Fruit fly (Drosophila melanogaster): Measurements from ENCODE around the gene CG33764.
A peak's percentile ranks its signal among the peaks of the same experiment; 100 is the strongest.

The CG33764 gene

dm6 chr3L:4242428-4242827 lies 24.9 kb downstream of the CG33764 start, which contains the start of gene pav (continued):
- peak; percentile 35 for TF ChIP-seq dmrt11E (tag; optimal IDR thresholded peaks at IDR 0.05)
- TF ChIP-seq CG2712 (tag; optimal IDR thresholded peaks at IDR 0.05) = peak; percentile 71
- no peak for TF ChIP-seq ERR (GFP tag; optimal IDR thresholded peaks at IDR 0.05)
- no peak for TF ChIP-seq MTF-1 (GFP tag; optimal IDR thresholded peaks at IDR 0.05; ENCODE audit: borderline replicate concordance)
- peak; percentile 31 for TF ChIP-seq CG4617 (GFP tag; optimal IDR thresholded peaks at IDR 0.05; ENCODE audit: borderline replicate concordance)
- no peak for TF ChIP-seq cad (GFP tag; optimal IDR thresholded peaks at IDR 0.05)
- no peak for TF ChIP-seq zen2 (GFP tag; IDR thresholded peaks at IDR 0.05; ENCODE audit: partially characterized antibody)
- TF ChIP-seq CG16779 (GFP tag; IDR thresholded peaks at IDR 0.05) = no peak
- peak; percentile 6 for TF ChIP-seq CG12299 (tag; optimal IDR thresholded peaks at IDR 0.05)
- peak; percentile 32; the same call in 1 of the 3 replicates for TF ChIP-seq H15 (GFP tag; IDR thresholded peaks at IDR 0.05)
- TF ChIP-seq D19A (tag; optimal IDR thresholded peaks at IDR 0.05) = peak; percentile 61
- peak; percentile 16 for TF ChIP-seq lilli (GFP tag; optimal IDR thresholded peaks at IDR 0.05)
- no peak for TF ChIP-seq CG4404 (GFP tag; IDR thresholded peaks at IDR 0.05)
- peak in 1 of 2 experiments; percentile 0 for TF ChIP-seq crp (GFP tag; optimal IDR thresholded peaks at IDR 0.05)
- TF ChIP-seq nmo (GFP tag; optimal IDR thresholded peaks at IDR 0.05) = peak; percentile 60
- peak; percentile 8; the same call in 1 of the 2 replicates for TF ChIP-seq Rx (GFP tag; IDR thresholded peaks at IDR 0.05)
- peak; percentile 86 for TF ChIP-seq D19B (GFP tag; optimal IDR thresholded peaks at IDR 0.05)
- TF ChIP-seq CoRest (tag; optimal IDR thresholded peaks at IDR 0.05) = peak; percentile 70
- no peak for TF ChIP-seq seq (GFP tag; IDR thresholded peaks at IDR 0.05)
- TF ChIP-seq Xbp1 (GFP tag; optimal IDR thresholded peaks at IDR 0.05) = peak; percentile 40
- TF ChIP-seq Elba2 (GFP tag; optimal IDR thresholded peaks at IDR 0.05) = peak; percentile 9
- TF ChIP-seq Ada2b (GFP tag; IDR thresholded peaks at IDR 0.05) = peak; percentile 56
- TF ChIP-seq inv (GFP tag; IDR thresholded peaks at IDR 0.05; ENCODE audit: partially characterized antibody) = no peak
- TF ChIP-seq bsh (GFP tag; optimal IDR thresholded peaks at IDR 0.05) = peak in 1 of 2 experiments; percentile 41
- TF ChIP-seq Dbx (GFP tag; IDR thresholded peaks at IDR 0.05) = peak; percentile 35; the same call in 1 of the 3 replicates
- TF ChIP-seq fd96Cb (tag; optimal IDR thresholded peaks at IDR 0.05) = peak; percentile 44
- TF ChIP-seq CG30431 (GFP tag; optimal IDR thresholded peaks at IDR 0.05) = no peak
- peak; percentile 41 for TF ChIP-seq CG2120 (GFP tag; optimal IDR thresholded peaks at IDR 0.05)
- TF ChIP-seq ftz-f1 (GFP tag; optimal IDR thresholded peaks at IDR 0.05) = peak; percentile 46
- peak; percentile 53 for TF ChIP-seq CG13424 (tag; optimal IDR thresholded peaks at IDR 0.05)
- TF ChIP-seq CG30403 (GFP tag; optimal IDR thresholded peaks at IDR 0.05) = peak; percentile 54

dm6 chr3L:4239442-4240322 lies 27.6 kb downstream of the CG33764 start, which contains the start of gene Sqor:
TSS of gene Sqor (plus strand) at chr3L:4240173.
- TF ChIP-seq CG12071 (GFP tag; optimal IDR thresholded peaks at IDR 0.05) (peak; percentile 76), unpg (GFP tag; optimal IDR thresholded peaks at IDR 0.05) (peak; percentile 86), Hr3 (GFP tag; optimal IDR thresholded peaks at IDR 0.05) (peak; percentile 65), ewg (GFP tag; optimal IDR thresholded peaks at IDR 0.05) (peak; percentile 55), gem (tag; optimal IDR thresholded peaks at IDR 0.05) (peak; percentile 92), CG15269 (tag; optimal IDR thresholded peaks at IDR 0.05) (peak; percentile 92), CG4707 (GFP tag; optimal IDR thresholded peaks at IDR 0.05) (peak; percentile 34), CG11456 (GFP tag; IDR thresholded peaks at IDR 0.05) (peak; percentile 87), CG4404 (GFP tag; IDR thresholded peaks at IDR 0.05) (peak; percentile 46), CG12299 (tag; optimal IDR thresholded peaks at IDR 0.05) (peak; percentile 83), tin (GFP tag; optimal IDR thresholded peaks at IDR 0.05) (peak; percentile 54), fd96Cb (tag; optimal IDR thresholded peaks at IDR 0.05) (peak; percentile 73), sima (GFP tag; optimal IDR thresholded peaks at IDR 0.05) (peak; percentile 53), CG10147 (GFP tag; optimal IDR thresholded peaks at IDR 0.05) (peak; percentile 91), emc (GFP tag; optimal IDR thresholded peaks at IDR 0.05) (peak; percentile 71), Side (GFP tag; optimal IDR thresholded peaks at IDR 0.05) (peak; percentile 87), Sox102F (GFP tag; optimal IDR thresholded peaks at IDR 0.05) (peak; percentile 89), odd (GFP tag; optimal IDR thresholded peaks at IDR 0.05) (no peak), Doc2 (GFP tag; IDR thresholded peaks at IDR 0.05) (peak; percentile 62), Hmr (GFP tag; optimal IDR thresholded peaks at IDR 0.05) (peak; percentile 89)
